Fruit fly (Drosophila melanogaster): ENCODE measurements around the gene CG7920.

Gene CG7920

DNA sequence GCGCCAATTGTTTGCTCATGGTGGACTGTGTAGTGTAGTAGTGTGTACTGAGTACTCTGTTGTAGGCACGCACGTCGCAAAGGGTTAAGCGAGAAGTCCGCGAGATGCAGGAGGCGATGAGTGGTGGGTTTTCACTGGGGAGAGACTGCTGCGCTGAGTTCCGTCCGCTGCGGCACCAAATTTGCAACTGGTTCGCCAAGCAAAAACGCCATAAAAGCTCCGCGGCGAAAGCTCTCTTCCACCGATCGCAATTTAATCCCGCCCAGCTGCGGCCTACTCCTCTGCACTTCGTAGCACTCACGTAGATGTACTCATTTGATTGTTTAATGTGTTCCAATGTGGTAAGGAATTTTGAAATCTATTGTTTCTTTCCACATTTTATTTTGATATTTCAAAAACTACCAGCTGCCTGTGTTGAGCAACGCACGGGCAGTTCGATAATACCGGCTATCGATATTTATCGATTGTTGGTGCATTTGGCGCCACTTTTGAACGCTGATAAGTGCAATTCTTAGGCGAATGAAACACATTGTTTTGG is at the start of gene CG7920:
Gene CG7920, minus strand, starts transcription at position 308 of the 538 bp plus-strand sequence.
- TF ChIP-seq Myc (optimal IDR thresholded peaks at IDR 0.05) (no peak), insv (optimal IDR thresholded peaks at IDR 0.05) (no peak), h (optimal IDR thresholded peaks at IDR 0.05) (no peak), psq (optimal IDR thresholded peaks at IDR 0.05) (no peak), ttk (optimal IDR thresholded peaks at IDR 0.05) (no peak), Sin3A (optimal IDR thresholded peaks at IDR 0.05) (no peak)

DNA sequence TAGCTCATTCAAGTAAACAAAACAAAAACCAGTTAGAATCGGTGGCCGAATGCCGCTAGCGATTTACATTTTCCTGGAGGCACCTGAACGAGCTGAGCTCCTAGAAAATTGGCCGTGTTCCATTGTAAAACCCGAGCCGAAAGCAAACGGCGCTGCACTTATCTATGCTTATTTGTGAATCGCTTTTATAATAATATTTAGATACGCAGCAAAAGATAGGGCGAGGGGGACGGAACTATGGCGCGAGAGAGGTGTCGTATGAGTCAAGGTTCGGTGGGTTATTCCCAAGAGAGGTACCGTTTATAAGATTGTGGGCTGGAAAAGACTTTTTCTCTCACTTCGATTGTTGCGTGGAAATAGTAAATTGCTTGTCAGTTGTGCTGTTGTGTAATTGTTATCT is 48.6 kb upstream of the CG7920 start:
- TF ChIP-seq h (optimal IDR thresholded peaks at IDR 0.05) = no peak
- TF ChIP-seq ttk (optimal IDR thresholded peaks at IDR 0.05) = no peak
- TF ChIP-seq Myc (optimal IDR thresholded peaks at IDR 0.05) = no peak
- no peak for TF ChIP-seq insv (optimal IDR thresholded peaks at IDR 0.05)
- TF ChIP-seq psq (optimal IDR thresholded peaks at IDR 0.05) = no peak
- TF ChIP-seq Sin3A (optimal IDR thresholded peaks at IDR 0.05) = no peak

DNA sequence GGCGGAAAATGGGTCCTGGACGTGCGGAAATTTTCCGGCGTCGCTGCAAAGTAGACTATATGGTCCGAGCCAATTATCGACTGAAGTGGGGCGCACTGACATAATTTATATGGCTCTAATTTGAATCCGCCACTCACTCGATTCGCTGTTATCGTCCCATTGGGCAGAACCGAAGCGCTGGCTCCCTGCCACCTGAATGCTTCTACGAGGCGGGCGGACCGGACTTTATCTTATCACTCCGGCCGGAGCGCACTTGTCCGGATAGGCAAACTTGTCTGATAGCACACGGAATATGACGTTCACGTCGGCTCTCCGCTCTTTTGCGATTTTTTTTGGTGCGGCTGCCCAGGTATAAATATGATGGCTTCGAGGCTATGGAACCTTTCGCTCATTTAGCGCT is 47.5 kb upstream of the CG7920 start:
- TF ChIP-seq Sin3A (optimal IDR thresholded peaks at IDR 0.05) (no peak), psq (optimal IDR thresholded peaks at IDR 0.05) (no peak), ttk (optimal IDR thresholded peaks at IDR 0.05) (no peak), insv (optimal IDR thresholded peaks at IDR 0.05) (no peak)

- TF ChIP-seq ttk (optimal IDR thresholded peaks at IDR 0.05) = no peak
- no peak for TF ChIP-seq Sin3A (optimal IDR thresholded peaks at IDR 0.05)
- no peak for TF ChIP-seq h (optimal IDR thresholded peaks at IDR 0.05)
- no peak for TF ChIP-seq insv (optimal IDR thresholded peaks at IDR 0.05)
Measured at dm6 chr3R:30061980-30062379, 46.9 kb upstream of the CG7920 start.

dm6 chr3R:30061154-30061482 is 46.0 kb upstream of the CG7920 start:
- TF ChIP-seq insv (optimal IDR thresholded peaks at IDR 0.05) (no peak), h (optimal IDR thresholded peaks at IDR 0.05) (no peak), ttk (optimal IDR thresholded peaks at IDR 0.05) (no peak), psq (optimal IDR thresholded peaks at IDR 0.05) (no peak), Myc (optimal IDR thresholded peaks at IDR 0.05) (no peak)

DNA sequence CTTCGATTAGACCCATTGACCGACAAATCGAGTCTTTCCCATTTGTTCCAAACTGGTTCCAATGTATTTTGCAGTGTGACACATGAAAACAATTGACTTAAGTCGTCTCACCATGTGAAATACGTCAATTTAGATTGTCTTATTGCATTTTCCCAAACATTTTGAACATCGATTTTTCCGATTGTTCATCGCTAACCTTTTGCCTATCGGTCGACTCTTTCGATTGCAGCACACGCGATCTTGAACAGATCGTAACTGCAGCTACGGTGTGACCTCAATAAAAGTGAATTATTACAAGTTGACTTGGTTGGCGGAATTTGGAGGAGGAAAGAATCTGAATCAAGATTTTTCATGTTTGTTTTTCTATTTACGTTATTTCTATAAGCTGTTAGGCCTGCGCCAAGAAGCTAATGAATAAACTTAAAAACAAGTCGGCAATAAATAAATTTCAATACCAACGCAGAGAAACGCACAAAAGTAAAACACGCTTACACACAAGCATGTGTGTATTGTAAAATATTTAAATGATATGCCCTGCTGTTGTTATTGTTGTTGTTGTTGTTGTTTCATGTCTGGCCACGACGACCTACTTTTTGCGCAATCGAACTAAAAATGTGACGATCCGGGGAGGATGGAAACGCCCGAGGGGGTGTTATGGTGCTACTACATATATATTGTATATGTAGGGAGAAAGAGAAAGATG is 45.5 kb upstream of the CG7920 start:
- TF ChIP-seq insv (optimal IDR thresholded peaks at IDR 0.05) (no peak), ttk (optimal IDR thresholded peaks at IDR 0.05) (no peak), Myc (optimal IDR thresholded peaks at IDR 0.05) (no peak), psq (optimal IDR thresholded peaks at IDR 0.05) (no peak), h (optimal IDR thresholded peaks at IDR 0.05) (no peak), Sin3A (optimal IDR thresholded peaks at IDR 0.05) (no peak)

DNA sequence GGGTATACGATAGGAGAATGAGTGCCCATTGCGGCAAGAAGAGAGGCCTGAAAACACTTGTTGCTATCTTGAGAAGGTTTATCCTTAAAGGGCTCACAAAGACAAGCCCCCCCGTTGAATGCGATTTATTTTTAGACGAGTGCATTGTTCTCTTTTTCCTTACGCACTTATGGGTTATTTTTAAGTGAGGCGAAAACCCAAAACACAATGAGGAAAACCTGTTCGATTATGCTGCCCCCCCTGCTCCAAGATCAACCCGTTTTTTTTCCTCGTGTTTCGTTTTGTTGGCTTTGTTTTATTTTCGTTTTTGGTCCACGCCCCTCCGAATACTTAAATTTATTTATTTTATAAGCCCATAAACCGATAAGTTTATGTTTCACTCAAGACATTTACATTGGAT is 44.9 kb upstream of the CG7920 start:
- TF ChIP-seq Myc (optimal IDR thresholded peaks at IDR 0.05) (no peak), insv (optimal IDR thresholded peaks at IDR 0.05) (no peak), ttk (optimal IDR thresholded peaks at IDR 0.05) (no peak), h (optimal IDR thresholded peaks at IDR 0.05) (no peak), psq (optimal IDR thresholded peaks at IDR 0.05) (no peak), Sin3A (optimal IDR thresholded peaks at IDR 0.05) (no peak)

- TF ChIP-seq psq (optimal IDR thresholded peaks at IDR 0.05) = peak; percentile 93
- no peak for TF ChIP-seq Sin3A (optimal IDR thresholded peaks at IDR 0.05)
Measured at dm6 chr3R:30058057-30058868, 43.2 kb upstream of the CG7920 start, which contains the start of gene sima. Gene sima, plus strand, starts transcription at chr3R:30058311.

- TF ChIP-seq insv (optimal IDR thresholded peaks at IDR 0.05) (no peak), ttk (optimal IDR thresholded peaks at IDR 0.05) (no peak), Myc (optimal IDR thresholded peaks at IDR 0.05) (no peak), Sin3A (optimal IDR thresholded peaks at IDR 0.05) (no peak), h (optimal IDR thresholded peaks at IDR 0.05) (no peak), psq (optimal IDR thresholded peaks at IDR 0.05) (no peak)
Measured at dm6 chr3R:30056592-30057135, 41.6 kb upstream of the CG7920 start, which contains the start of the genes CG7950 and Rpp14a. Gene CG7950, plus strand, starts transcription at chr3R:30056859. Gene Rpp14a, plus strand, starts transcription at chr3R:30056859.

- TF ChIP-seq h (optimal IDR thresholded peaks at IDR 0.05) (peak; percentile 26), ttk (optimal IDR thresholded peaks at IDR 0.05) (no peak), psq (optimal IDR thresholded peaks at IDR 0.05) (no peak), Myc (optimal IDR thresholded peaks at IDR 0.05) (no peak), Sin3A (optimal IDR thresholded peaks at IDR 0.05) (no peak), insv (optimal IDR thresholded peaks at IDR 0.05) (peak; percentile 11)
Measured at dm6 chr3R:30055915-30056544, 40.9 kb upstream of the CG7920 start, which contains the start of the genes Rpp14b and spn-A. Gene Rpp14b, plus strand, starts transcription at chr3R:30055957. Gene spn-A, minus strand, starts transcription at chr3R:30056037.

DNA sequence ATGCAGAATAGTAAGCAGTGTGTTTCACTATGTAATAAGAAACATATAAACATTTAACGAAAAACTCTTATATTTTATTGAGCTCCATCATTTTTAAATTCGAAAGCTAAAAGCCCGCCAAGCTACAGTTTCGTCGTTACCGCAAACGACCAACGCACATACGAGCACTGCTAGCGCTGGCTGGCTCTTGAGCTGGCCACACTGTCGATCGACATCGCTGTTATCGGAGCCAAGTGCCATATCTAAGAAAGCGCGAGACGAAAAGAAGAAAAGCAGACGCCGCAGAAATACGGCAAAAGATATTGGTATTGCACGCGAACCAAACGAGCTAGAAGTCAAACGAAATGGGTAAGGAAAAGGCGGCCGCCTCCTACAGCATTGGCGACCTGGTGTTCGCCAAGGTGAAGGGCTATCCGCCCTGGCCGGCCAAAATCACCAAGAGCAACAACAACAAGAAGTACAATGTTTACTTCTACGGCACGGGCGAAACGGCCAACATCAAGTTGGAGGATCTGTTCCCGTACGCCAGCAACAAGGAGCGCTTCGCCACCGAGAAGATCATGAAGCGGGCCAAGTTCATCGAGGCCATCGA is 37.5 kb upstream of the CG7920 start, which contains the start of gene Jasper:
Gene Jasper, plus strand, starts transcription at position 60 of the 592 bp plus-strand sequence.
- TF ChIP-seq Myc (optimal IDR thresholded peaks at IDR 0.05) (no peak), psq (optimal IDR thresholded peaks at IDR 0.05) (no peak), ttk (optimal IDR thresholded peaks at IDR 0.05) (no peak), insv (optimal IDR thresholded peaks at IDR 0.05) (no peak), Sin3A (optimal IDR thresholded peaks at IDR 0.05) (no peak), h (optimal IDR thresholded peaks at IDR 0.05) (no peak)
